Worm (Caenorhabditis elegans) whole organism, late embryonic: ENCODE data around the gene T10G3.1.

Source experiments
- ama-1 ChIP-seq: fragments of 150-350 bp; optimal IDR thresholded peaks from 2 replicates; lab custom pipeline; 2014
- ceh-6 ChIP-seq: fragments of 200-800 bp; sonication (Bioruptor generic); optimal IDR thresholded peaks from 2 replicates; lab custom pipeline; 2018; ENCODE audit warnings: mild to moderate bottlenecking, missing genetic modification characterization, missing compliant biosample characterization
- ceh-9 ChIP-seq: sonication (generic microtip); optimal IDR thresholded peaks from 2 replicates; lab custom pipeline; 2016; ENCODE audit warnings: mild to moderate bottlenecking, missing genetic modification characterization, inconsistent platforms, missing compliant biosample characterization
- fkh-10 ChIP-seq: fragments of 150-350 bp; optimal IDR thresholded peaks from 2 replicates; lab custom pipeline; 2014; ENCODE audit warnings: missing biosample characterization, missing genetic modification reagents, missing genetic modification characterization
- gmeb-2 ChIP-seq: sonication (generic microtip); optimal IDR thresholded peaks from 2 replicates; lab custom pipeline; 2016; ENCODE audit warnings: missing genetic modification characterization, inconsistent platforms, missing compliant biosample characterization
- lin-11 ChIP-seq: fragments of 200-800 bp; sonication (Bioruptor generic); optimal IDR thresholded peaks from 2 replicates; lab custom pipeline; 2018; ENCODE audit warnings: mild to moderate bottlenecking, missing genetic modification characterization, missing compliant biosample characterization
- nhr-11 ChIP-seq: fragments of 150-350 bp; optimal IDR thresholded peaks from 2 replicates; lab custom pipeline; 2014; ENCODE audit warnings: missing biosample characterization, missing genetic modification characterization
- pha-4 ChIP-seq: fragments of 150-350 bp; optimal IDR thresholded peaks from 2 replicates; lab custom pipeline; 2018; ENCODE audit warnings: missing biosample characterization, missing genetic modification reagents, missing genetic modification characterization
- pros-1 ChIP-seq: fragments of 150-350 bp; optimal IDR thresholded peaks from 2 replicates; lab custom pipeline; 2014; ENCODE audit warnings: missing biosample characterization, missing genetic modification reagents, missing genetic modification characterization
- ref-2 ChIP-seq: sonication (generic microtip); optimal IDR thresholded peaks from 2 replicates; lab custom pipeline; 2016; ENCODE audit warnings: missing genetic modification characterization, missing compliant biosample characterization
- sox-4 ChIP-seq: sonication (generic microtip); optimal IDR thresholded peaks from 2 replicates; lab custom pipeline; 2017; ENCODE audit warnings: mild to moderate bottlenecking, missing genetic modification characterization, inconsistent platforms, missing compliant biosample characterization
- tbx-7 ChIP-seq: sonication (generic microtip); optimal IDR thresholded peaks from 2 replicates; lab custom pipeline; 2016; ENCODE audit warnings: missing genotype, missing genetic modification characterization, missing compliant biosample characterization

DNA sequence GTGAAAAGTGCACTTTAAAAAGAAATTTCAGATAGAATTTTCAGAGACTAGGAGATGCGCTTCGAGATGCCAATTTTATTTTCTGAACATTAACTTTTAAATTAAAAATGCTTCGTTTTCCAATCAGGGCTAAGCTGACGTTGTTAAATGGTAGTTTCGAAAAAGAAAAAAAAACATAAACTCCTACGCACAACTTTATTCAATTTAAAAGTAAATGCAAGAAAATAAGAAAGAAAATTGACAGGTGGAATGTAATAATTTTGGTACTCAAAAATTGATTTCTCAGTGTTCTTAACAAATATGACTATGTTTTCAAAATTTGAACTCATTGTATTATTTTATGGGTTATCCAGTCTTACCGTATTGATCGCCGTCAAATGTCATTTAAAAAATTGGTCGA lies 20.1 kb downstream of the T10G3.1 start, which contains the start of gene lurp-2:
- TF ChIP-seq ama-1 (lab: Kevin White, UChicago) = no peak
- no peak for TF ChIP-seq sox-4 (tag; lab: Kevin White, UChicago)
- TF ChIP-seq pros-1 (tag; lab: Kevin White, UChicago) = no peak
- TF ChIP-seq gmeb-2 (tag; lab: Kevin White, UChicago) = no peak
- no peak for TF ChIP-seq ref-2 (tag; lab: Kevin White, UChicago)
- no peak for TF ChIP-seq ceh-6 (GFP tag; lab: Kevin White, UChicago)
- no peak for TF ChIP-seq tbx-7
- no peak for TF ChIP-seq fkh-10 (GFP tag; lab: Kevin White, UChicago)
- TF ChIP-seq pha-4 (tag; lab: Kevin White, UChicago) = no peak
- TF ChIP-seq lin-11 (tag; lab: Kevin White, UChicago) = no peak
- TF ChIP-seq nhr-11 = no peak
- no peak for TF ChIP-seq ceh-9 (tag; lab: Kevin White, UChicago)
